Worm (Caenorhabditis elegans) whole organism, midembryonic: Measurements from ENCODE around the gene Y54G2A.11.
A peak's percentile ranks its signal among the peaks of the same experiment; 100 is the strongest.
"Not testable (repeated sequence)": the region's sequence is repeated elsewhere in the genome, so short reads cannot be mapped to it uniquely, and the experiment has no call there.

Experiments used
- cog-1 ChIP-seq: sonication (generic microtip); optimal IDR thresholded peaks from 2 replicates; lab custom pipeline; 2016; ENCODE audit warnings: missing genetic modification characterization, missing compliant biosample characterization
- klf-2 ChIP-seq: fragments of 200-800 bp; sonication (Bioruptor generic); conservative IDR thresholded peaks from 2 replicates; pipeline ENCODE4 v1.3.6; 2022; ENCODE audit warnings: missing genetic modification reagents, missing genetic modification characterization, missing compliant biosample characterization
- med-1 ChIP-seq: sonication (generic microtip); optimal IDR thresholded peaks from 2 replicates; lab custom pipeline; 2017; ENCODE audit warnings: missing genetic modification characterization, mild to moderate bottlenecking, missing compliant biosample characterization, antibody characterized with exemption, missing genetic modification reagents; ENCODE audit not compliant: insufficient read depth
- ztf-29 ChIP-seq: fragments of 200-800 bp; sonication (Bioruptor generic); IDR thresholded peaks from 2 replicates; pipeline ENCODE4 v1.3.6; 2022; ENCODE audit warnings: missing genetic modification reagents, missing genetic modification characterization, missing compliant biosample characterization

ce11 chrIV:2740035-2740434 is 31.6 kb downstream of the Y54G2A.11 start:
- not testable (repeated sequence) for TF ChIP-seq cog-1 (tag; lab: Kevin White, UChicago); med-1
- TF ChIP-seq ztf-29: peak; percentile 90
- TF ChIP-seq klf-2: peak; percentile 95
